Fruit fly (Drosophila melanogaster) whole organism, pupa: ENCODE data around the gene Mps1.

Experiments used
- CG10348 ChIP-seq: fragments of 200-800 bp; sonication (Bioruptor generic); IDR thresholded peaks from 2 replicates; pipeline ENCODE4 v1.3.6; 2022; ENCODE audit warnings: missing biosample characterization, missing genetic modification characterization
- CG12605 ChIP-seq: fragments of 200-800 bp; sonication (Bioruptor generic); IDR thresholded peaks from 2 replicates; pipeline ENCODE4 v1.3.6; 2022; ENCODE audit warnings: missing biosample characterization, missing genetic modification characterization
- CG13204 ChIP-seq: fragments of 200-800 bp; sonication (Bioruptor generic); optimal IDR thresholded peaks from 2 replicates; lab custom pipeline; 2018; ENCODE audit warnings: missing biosample characterization, mild to moderate bottlenecking, missing genetic modification characterization, moderate library complexity
- CG14655 ChIP-seq: fragments of 200-800 bp; sonication (Bioruptor generic); optimal IDR thresholded peaks from 3 replicates; lab custom pipeline; 2017; ENCODE audit warnings: mild to moderate bottlenecking, missing biosample characterization, missing genetic modification reagents, missing genetic modification characterization
- CG15710 ChIP-seq: fragments of 200-800 bp; sonication (Bioruptor generic); optimal IDR thresholded peaks from 2 replicates; lab custom pipeline; 2018; ENCODE audit warnings: missing biosample characterization, mild to moderate bottlenecking, missing genetic modification characterization, moderate library complexity
- CG17806 ChIP-seq: fragments of 200-800 bp; sonication (Bioruptor generic); optimal IDR thresholded peaks from 2 replicates; lab custom pipeline; 2018; ENCODE audit warnings: missing biosample characterization, mild to moderate bottlenecking, missing genetic modification characterization, moderate library complexity
- CG32121 ChIP-seq: fragments of 200-800 bp; sonication (Bioruptor generic); IDR thresholded peaks from 2 replicates; pipeline ENCODE4 v1.3.6; 2022; ENCODE audit warnings: missing biosample characterization, missing genetic modification characterization
- CG34367 ChIP-seq: fragments of 200-800 bp; sonication (Bioruptor generic); optimal IDR thresholded peaks from 2 replicates; lab custom pipeline; 2018; ENCODE audit warnings: missing biosample characterization, mild to moderate bottlenecking, missing genetic modification characterization
- CG4496 ChIP-seq: fragments of 200-800 bp; sonication (Bioruptor generic); IDR thresholded peaks from 3 replicates; pipeline ENCODE4 v1.3.6; 2022; ENCODE audit warnings: missing biosample characterization, missing genetic modification characterization
- CG8159 ChIP-seq: fragments of 200-800 bp; sonication (Bioruptor generic); optimal IDR thresholded peaks from 3 replicates; lab custom pipeline; 2018; ENCODE audit warnings: missing biosample characterization, mild to moderate bottlenecking, missing genetic modification characterization, moderate library complexity
- CG8301 ChIP-seq: fragments of 200-800 bp; sonication (Bioruptor generic); optimal IDR thresholded peaks from 2 replicates; lab custom pipeline; 2018; ENCODE audit warnings: missing biosample characterization, mild to moderate bottlenecking, missing genetic modification characterization
- CG9948 ChIP-seq: fragments of 200-800 bp; sonication (Bioruptor generic); optimal IDR thresholded peaks from 2 replicates; lab custom pipeline; 2018; ENCODE audit warnings: missing biosample characterization, mild to moderate bottlenecking, missing genetic modification characterization, moderate library complexity
- D1 ChIP-seq: fragments of 200-800 bp; sonication (Bioruptor generic); optimal IDR thresholded peaks from 2 replicates; lab custom pipeline; 2018; ENCODE audit warnings: missing biosample characterization, mild to moderate bottlenecking, missing genetic modification characterization, moderate library complexity
- EcR ChIP-seq: fragments of 200-800 bp; sonication (Bioruptor generic); optimal IDR thresholded peaks from 3 replicates; lab custom pipeline; 2019; ENCODE audit warnings: missing biosample characterization, missing genetic modification characterization, mild to moderate bottlenecking, moderate library complexity, missing genetic modification reagents
- Ets98B ChIP-seq: fragments of 200-800 bp; sonication (Bioruptor generic); IDR thresholded peaks from 2 replicates; pipeline ENCODE4 v1.3.6; 2022; ENCODE audit warnings: missing biosample characterization, missing genetic modification characterization
- Pif1A ChIP-seq: fragments of 200-800 bp; sonication (Bioruptor generic); optimal IDR thresholded peaks from 3 replicates; lab custom pipeline; 2016; ENCODE audit warnings: missing biosample characterization, missing genetic modification characterization
- Pif1B ChIP-seq: fragments of 200-800 bp; sonication (Bioruptor generic); optimal IDR thresholded peaks from 3 replicates; lab custom pipeline; 2016; ENCODE audit warnings: missing biosample characterization, missing genetic modification characterization
- Snoo ChIP-seq: fragments of 200-800 bp; sonication (Bioruptor generic); optimal IDR thresholded peaks from 3 replicates; lab custom pipeline; 2017; ENCODE audit warnings: missing biosample characterization, mild to moderate bottlenecking, missing genetic modification characterization, inconsistent platforms
- fd96Ca ChIP-seq: fragments of 200-800 bp; sonication (Bioruptor generic); IDR thresholded peaks from 3 replicates; pipeline ENCODE4 v1.3.6; 2022; ENCODE audit warnings: missing biosample characterization, missing genetic modification characterization
- gl ChIP-seq: fragments of 200-800 bp; sonication (Bioruptor generic); optimal IDR thresholded peaks from 2 replicates; lab custom pipeline; 2018; ENCODE audit warnings: missing biosample characterization, mild to moderate bottlenecking, missing genetic modification characterization
- rn ChIP-seq: fragments of 200-800 bp; sonication (Bioruptor generic); IDR thresholded peaks from 2 replicates; pipeline ENCODE4 v1.3.6; 2022; ENCODE audit warnings: missing biosample characterization, missing genetic modification characterization

Gene Mps1

dm6 chr3R:17704538-17704854 is 33.4 kb downstream of the Mps1 start:
- TF ChIP-seq rn (GFP tag; lab: Robert Waterston, UW), result no peak
- TF ChIP-seq Pif1B (GFP tag; lab: Kevin White, UChicago), result no peak
- TF ChIP-seq CG12605, result no peak
- TF ChIP-seq CG8301 (tag; lab: Kevin White, UChicago), result no peak
- no peak for TF ChIP-seq Ets98B (GFP tag; lab: Robert Waterston, UW)
- TF ChIP-seq CG14655, result no peak
- TF ChIP-seq CG32121 (GFP tag; lab: Robert Waterston, UW), result no peak
- TF ChIP-seq D1 (tag; lab: Kevin White, UChicago), result no peak
- no peak for TF ChIP-seq fd96Ca
- no peak for TF ChIP-seq CG34367 (tag; lab: Kevin White, UChicago)
- TF ChIP-seq gl, result no peak
- TF ChIP-seq CG13204, result peak; percentile 98
- no peak for TF ChIP-seq CG17806 (tag; lab: Kevin White, UChicago)
- TF ChIP-seq EcR, result peak; percentile 66

- TF ChIP-seq gl (no peak), CG8159 (tag; lab: Kevin White, UChicago) (no peak), Pif1A (GFP tag; lab: Kevin White, UChicago) (no peak)
Measured at dm6 chr3R:17705140-17705539, 34.1 kb downstream of the Mps1 start.

dm6 chr3R:17705899-17706831 is 35.1 kb downstream of the Mps1 start:
- TF ChIP-seq CG12605 (no peak; the same call in 1 of the 2 replicates), CG9948 (tag; lab: Kevin White, UChicago) (peak; percentile 24), CG14655 (no peak), gl (peak; percentile 50), EcR (peak; percentile 83), CG34367 (tag; lab: Kevin White, UChicago) (peak; percentile 34), Pif1A (GFP tag; lab: Kevin White, UChicago) (peak; percentile 31), CG13204 (peak; percentile 6), CG8159 (tag; lab: Kevin White, UChicago) (peak; percentile 48)

- TF ChIP-seq CG9948 (tag; lab: Kevin White, UChicago), result no peak
- TF ChIP-seq CG15710 (tag; lab: Kevin White, UChicago), result no peak
- no peak for TF ChIP-seq CG8159 (tag; lab: Kevin White, UChicago)
- TF ChIP-seq D1 (tag; lab: Kevin White, UChicago), result no peak
- TF ChIP-seq CG14655, result no peak
- no peak for TF ChIP-seq gl
- TF ChIP-seq CG13204, result peak; percentile 57
- no peak for TF ChIP-seq CG17806 (tag; lab: Kevin White, UChicago)
- no peak for TF ChIP-seq CG34367 (tag; lab: Kevin White, UChicago)
- TF ChIP-seq EcR, result peak; percentile 94
- 0 out of 3 replicates have a peak, but pooled peaks have one; percentile 7 for TF ChIP-seq fd96Ca
- no peak for TF ChIP-seq CG32121 (GFP tag; lab: Robert Waterston, UW)
- TF ChIP-seq Pif1B (GFP tag; lab: Kevin White, UChicago), result no peak
- no peak for TF ChIP-seq CG12605
Measured at dm6 chr3R:17706971-17707406, 35.9 kb downstream of the Mps1 start.

- TF ChIP-seq D1 (tag; lab: Kevin White, UChicago), result no peak
- no peak for TF ChIP-seq CG12605
- TF ChIP-seq CG34367 (tag; lab: Kevin White, UChicago), result no peak
- TF ChIP-seq Pif1B (GFP tag; lab: Kevin White, UChicago), result no peak
- TF ChIP-seq CG17806 (tag; lab: Kevin White, UChicago), result no peak
- TF ChIP-seq fd96Ca, result no peak
- no peak for TF ChIP-seq CG4496 (GFP tag; lab: Robert Waterston, UW)
- TF ChIP-seq CG14655, result no peak
- TF ChIP-seq CG15710 (tag; lab: Kevin White, UChicago), result no peak
- TF ChIP-seq CG10348 (GFP tag; lab: Robert Waterston, UW), result no peak
- no peak for TF ChIP-seq CG8301 (tag; lab: Kevin White, UChicago)
- TF ChIP-seq rn (GFP tag; lab: Robert Waterston, UW), result no peak
- TF ChIP-seq CG8159 (tag; lab: Kevin White, UChicago), result no peak
- no peak for TF ChIP-seq CG9948 (tag; lab: Kevin White, UChicago)
Measured at dm6 chr3R:17707799-17708198, 36.7 kb downstream of the Mps1 start.

- peak; percentile 18 for TF ChIP-seq CG14655
- no peak for TF ChIP-seq CG4496 (GFP tag; lab: Robert Waterston, UW)
- TF ChIP-seq EcR, result no peak
- TF ChIP-seq CG12605, result no peak
- TF ChIP-seq CG8159 (tag; lab: Kevin White, UChicago), result peak; percentile 32
- no peak for TF ChIP-seq CG34367 (tag; lab: Kevin White, UChicago)
- no peak for TF ChIP-seq CG13204
- TF ChIP-seq Ets98B (GFP tag; lab: Robert Waterston, UW), result no peak
- no peak for TF ChIP-seq rn (GFP tag; lab: Robert Waterston, UW)
- peak; percentile 18; the same call in 1 of the 3 replicates for TF ChIP-seq fd96Ca
- no peak for TF ChIP-seq CG8301 (tag; lab: Kevin White, UChicago)
- TF ChIP-seq D1 (tag; lab: Kevin White, UChicago), result no peak
- no peak for TF ChIP-seq Pif1A (GFP tag; lab: Kevin White, UChicago)
- no peak for TF ChIP-seq CG10348 (GFP tag; lab: Robert Waterston, UW)
- TF ChIP-seq Pif1B (GFP tag; lab: Kevin White, UChicago), result no peak
- TF ChIP-seq CG17806 (tag; lab: Kevin White, UChicago), result no peak
- TF ChIP-seq CG32121 (GFP tag; lab: Robert Waterston, UW), result no peak
- no peak for TF ChIP-seq CG9948 (tag; lab: Kevin White, UChicago)
- TF ChIP-seq Snoo (tag; lab: Kevin White, UChicago), result no peak
- TF ChIP-seq gl, result no peak
Measured at dm6 chr3R:17708778-17709476, 37.9 kb downstream of the Mps1 start.
